Worm (Caenorhabditis elegans) whole organism, L4 larva: ENCODE measurements around the gene F23H11.2.
A peak's percentile ranks its signal among the peaks of the same experiment; 100 is the strongest.

Experiments used
- D1046.2 ChIP-seq: fragments of 200-800 bp; sonication (Bioruptor generic); IDR thresholded peaks from 2 replicates; pipeline ENCODE4 v1.3.6; 2022; ENCODE audit warnings: missing genetic modification characterization, missing compliant biosample characterization
- F26F4.8 ChIP-seq: fragments of 200-800 bp; sonication (Bioruptor generic); conservative IDR thresholded peaks from 2 replicates; pipeline ENCODE4 v1.3.6; 2022; ENCODE audit warnings: missing genetic modification characterization, missing compliant biosample characterization
- R02D3.7 ChIP-seq: fragments of 150-350 bp; sonication (generic microtip); optimal IDR thresholded peaks from 3 replicates; lab custom pipeline; 2014; ENCODE audit warnings: missing biosample characterization, missing genetic modification characterization
- T20F7.1 ChIP-seq: fragments of 200-800 bp; sonication (Bioruptor generic); optimal IDR thresholded peaks from 2 replicates; lab custom pipeline; 2018; ENCODE audit warnings: mild to moderate bottlenecking, missing genetic modification characterization, missing compliant biosample characterization
- Y48G9A.11 ChIP-seq: fragments of 200-800 bp; sonication (Bioruptor generic); IDR thresholded peaks from 2 replicates; pipeline ENCODE4 v1.3.6; 2022; ENCODE audit warnings: missing genetic modification reagents, missing genetic modification characterization, missing compliant biosample characterization
- Y75B8A.6 ChIP-seq: fragments of 200-800 bp; sonication (Bioruptor generic); IDR thresholded peaks from 2 replicates; pipeline ENCODE4 v1.3.6; 2022; ENCODE audit warnings: missing genetic modification reagents, missing genetic modification characterization, missing compliant biosample characterization
- ZK337.2 ChIP-seq: fragments of 200-800 bp; sonication (Bioruptor generic); IDR thresholded peaks from 2 replicates; pipeline ENCODE4 v1.3.6; 2022; ENCODE audit warnings: missing genetic modification reagents, missing genetic modification characterization, missing compliant biosample characterization
- ceh-82 ChIP-seq: sonication (generic microtip); optimal IDR thresholded peaks from 2 replicates; lab custom pipeline; 2017; ENCODE audit warnings: missing biosample characterization, missing genetic modification characterization
- cey-2 ChIP-seq: sonication (generic microtip); optimal IDR thresholded peaks from 3 replicates; lab custom pipeline; 2017; ENCODE audit warnings: missing genetic modification characterization, mild to moderate bottlenecking, missing compliant biosample characterization, antibody characterized with exemption, borderline replicate concordance; ENCODE audit not compliant: insufficient read depth
- ctbp-1 ChIP-seq: fragments of 200-800 bp; sonication (Bioruptor generic); IDR thresholded peaks from 2 replicates; pipeline ENCODE4 v1.3.6; 2022; ENCODE audit warnings: missing genetic modification reagents, missing genetic modification characterization, missing compliant biosample characterization
- daf-16 ChIP-seq, 3 experiments: sonication (generic microtip); optimal IDR thresholded peaks; 2 replicates each; lab custom pipeline; 2016 to 2017; ENCODE audit warnings: missing genetic modification characterization in 3 of 3, missing genetic modification reagents in 3 of 3, mild to moderate bottlenecking in 2 of 3, missing compliant biosample characterization in 2 of 3, missing biosample characterization in 1 of 3, moderate library complexity in 1 of 3
- dpl-1 ChIP-seq: fragments of 150-350 bp; optimal IDR thresholded peaks from 2 replicates; lab custom pipeline; 2014; ENCODE audit warnings: missing biosample characterization, missing genetic modification reagents, missing genetic modification characterization
- dve-1 ChIP-seq: sonication (generic microtip); optimal IDR thresholded peaks from 2 replicates; lab custom pipeline; 2017; ENCODE audit warnings: antibody characterized with exemption, mild to moderate bottlenecking, missing genetic modification characterization, missing compliant biosample characterization; ENCODE audit not compliant: insufficient read depth
- egl-27 ChIP-seq: sonication (generic microtip); optimal IDR thresholded peaks from 3 replicates; lab custom pipeline; 2017; ENCODE audit warnings: missing biosample characterization, missing genetic modification reagents, missing genetic modification characterization
- fos-1 ChIP-seq: fragments of 150-350 bp; optimal IDR thresholded peaks from 2 replicates; lab custom pipeline; 2014; ENCODE audit warnings: missing biosample characterization, missing genetic modification characterization
- hif-1 ChIP-seq, 2 experiments: sonication (generic microtip); optimal IDR thresholded peaks; 2 replicates each; lab custom pipeline; 2016 to 2017; ENCODE audit warnings: missing compliant biosample characterization in 2 of 2, missing genetic modification characterization in 2 of 2, missing genetic modification reagents in 2 of 2, missing genotype in 2 of 2, mild to moderate bottlenecking in 1 of 2
- hlh-30 ChIP-seq: sonication (generic microtip); optimal IDR thresholded peaks from 2 replicates; lab custom pipeline; 2017; ENCODE audit warnings: antibody characterized with exemption, mild to moderate bottlenecking, missing genetic modification characterization, missing compliant biosample characterization; ENCODE audit not compliant: insufficient read depth
- lim-7 ChIP-seq: fragments of 200-800 bp; sonication (Bioruptor generic); IDR thresholded peaks from 2 replicates; pipeline ENCODE4 v1.3.6; 2022; ENCODE audit warnings: missing genetic modification characterization, missing compliant biosample characterization
- lin-15B ChIP-seq: fragments of 150-350 bp; sonication (generic microtip); optimal IDR thresholded peaks from 3 replicates; lab custom pipeline; 2014; ENCODE audit warnings: missing biosample characterization, missing genetic modification characterization
- lin-38 ChIP-seq: fragments of 200-800 bp; sonication (Bioruptor generic); IDR thresholded peaks from 2 replicates; pipeline ENCODE4 v1.3.6; 2022; ENCODE audit warnings: missing genetic modification reagents, missing genetic modification characterization, missing compliant biosample characterization
- lsy-2 ChIP-seq, 2 experiments: fragments of 150-350 bp in 1 of 2; sonication (generic microtip) in 1 of 2; optimal IDR thresholded peaks; 2 replicates each; lab custom pipeline; 2014 to 2017; ENCODE audit warnings: missing biosample characterization in 2 of 2, missing genetic modification characterization in 2 of 2
- madf-5 ChIP-seq, 2 experiments: fragments of 200-800 bp; sonication (Bioruptor generic); IDR thresholded peaks; 2 replicates each; pipeline ENCODE4 v1.3.6; 2022; ENCODE audit warnings: missing compliant biosample characterization in 2 of 2, missing genetic modification characterization in 2 of 2
- madf-9 ChIP-seq: fragments of 200-800 bp; sonication (Bioruptor generic); conservative IDR thresholded peaks from 2 replicates; pipeline ENCODE4 v1.3.6; 2022; ENCODE audit warnings: missing genetic modification reagents, missing genetic modification characterization, missing compliant biosample characterization
- mdt-29 ChIP-seq: fragments of 200-800 bp; sonication (Bioruptor generic); IDR thresholded peaks from 2 replicates; pipeline ENCODE4 v1.3.6; 2022; ENCODE audit warnings: missing genetic modification reagents, missing genetic modification characterization, missing compliant biosample characterization
- mes-2 ChIP-seq: sonication (generic microtip); optimal IDR thresholded peaks from 2 replicates; lab custom pipeline; 2016; ENCODE audit warnings: missing genotype, mild to moderate bottlenecking, missing genetic modification characterization, missing compliant biosample characterization; ENCODE audit not compliant: poor library complexity, severe bottlenecking
- nhr-42 ChIP-seq: fragments of 200-800 bp; sonication (Bioruptor generic); IDR thresholded peaks from 2 replicates; pipeline ENCODE4 v1.3.6; 2022; ENCODE audit warnings: missing genetic modification characterization, missing compliant biosample characterization
- nhr-48 ChIP-seq: sonication (generic microtip); optimal IDR thresholded peaks from 2 replicates; lab custom pipeline; 2016; ENCODE audit warnings: mild to moderate bottlenecking, missing genetic modification characterization, missing compliant biosample characterization
- rbr-2 ChIP-seq: sonication (generic microtip); optimal IDR thresholded peaks from 2 replicates; lab custom pipeline; 2016; ENCODE audit warnings: missing genotype, missing genetic modification characterization, missing compliant biosample characterization
- set-16 ChIP-seq: fragments of 200-800 bp; sonication (Bioruptor generic); IDR thresholded peaks from 2 replicates; pipeline ENCODE4 v1.3.6; 2022; ENCODE audit warnings: missing genetic modification reagents, missing genetic modification characterization, missing compliant biosample characterization
- snpc-1.2 ChIP-seq: fragments of 200-800 bp; sonication (Bioruptor generic); IDR thresholded peaks from 2 replicates; pipeline ENCODE4 v1.3.6; 2022; ENCODE audit warnings: missing genetic modification reagents, missing genetic modification characterization, missing compliant biosample characterization
- tag-97 ChIP-seq: fragments of 200-800 bp; sonication (Bioruptor generic); IDR thresholded peaks from 2 replicates; pipeline ENCODE4 v1.3.6; 2022; ENCODE audit warnings: missing genetic modification characterization, missing compliant biosample characterization
- unc-130 ChIP-seq: sonication (generic microtip); optimal IDR thresholded peaks from 2 replicates; lab custom pipeline; 2016; ENCODE audit warnings: missing genetic modification reagents, missing genetic modification characterization, missing compliant biosample characterization
- unc-39 ChIP-seq: sonication (generic microtip); optimal IDR thresholded peaks from 2 replicates; lab custom pipeline; 2017; ENCODE audit warnings: missing biosample characterization, missing genetic modification characterization
- unc-62 ChIP-seq, 3 experiments: fragments of 150-350 bp in 1 of 3; sonication (generic microtip); optimal IDR thresholded peaks in 2 of 3; peaks in 1 of 3; 1 replicate in 1 of 3; 2 replicates in 2 of 3; lab custom pipeline; 2014 to 2017; ENCODE audit warnings: missing biosample characterization in 3 of 3, missing genetic modification characterization in 3 of 3, missing genetic modification reagents in 3 of 3, missing genotype in 1 of 3
- zfp-2 ChIP-seq: sonication (generic microtip); optimal IDR thresholded peaks from 2 replicates; lab custom pipeline; 2016; ENCODE audit warnings: mild to moderate bottlenecking, missing genetic modification characterization, missing compliant biosample characterization
- zfp-3 ChIP-seq: fragments of 200-800 bp; sonication (Bioruptor generic); conservative IDR thresholded peaks from 2 replicates; pipeline ENCODE4 v1.3.6; 2022; ENCODE audit warnings: missing genetic modification reagents, missing genetic modification characterization, missing compliant biosample characterization
- zip-11 ChIP-seq: fragments of 200-800 bp; sonication (Bioruptor generic); IDR thresholded peaks from 2 replicates; pipeline ENCODE4 v1.3.6; 2022; ENCODE audit warnings: missing genetic modification characterization, missing compliant biosample characterization

F23H11.2 gene

DNA sequence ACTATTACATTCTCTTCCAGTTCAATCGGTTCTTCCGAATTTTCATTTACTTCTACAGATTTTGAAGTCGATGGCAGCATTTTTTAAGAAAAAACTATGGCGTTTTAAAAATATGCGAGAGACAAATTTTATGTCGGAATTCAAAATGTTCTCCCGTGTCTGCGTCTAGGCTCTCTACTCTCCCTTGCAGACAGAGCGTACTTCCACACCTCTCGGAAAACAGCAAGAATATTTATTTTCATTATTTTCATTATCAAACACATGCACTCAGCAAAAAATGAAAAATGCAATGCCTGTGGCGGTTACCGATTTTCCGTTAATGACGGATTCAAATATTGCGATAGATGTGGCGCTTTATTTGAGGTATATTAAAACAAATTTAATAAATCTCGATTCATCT lies at the start of gene F23H11.2, which contains the start of gene ztf-18:
TSS of gene F23H11.2 (plus strand) at position 223 of the 400 bp plus-strand sequence.
TSS of gene ztf-18 (minus strand) at position 188 of the 400 bp plus-strand sequence.
- TF ChIP-seq fos-1 = no peak
- TF ChIP-seq zfp-3 (GFP tag; lab: Robert Waterston, UW) = no peak
- TF ChIP-seq rbr-2 (tag; lab: Kevin White, UChicago) = no peak
- TF ChIP-seq cey-2 (tag; lab: Kevin White, UChicago) = no peak
- TF ChIP-seq daf-16 (GFP tag; optimal IDR thresholded peaks at IDR 0.05; lab: Kevin White, UChicago) = no peak
- TF ChIP-seq daf-16 (tag; optimal IDR thresholded peaks at IDR 0.05; lab: Kevin White, UChicago) = peak; percentile 13

- TF ChIP-seq egl-27 (tag; lab: Kevin White, UChicago) (no peak), hlh-30 (no peak), lin-38 (GFP tag; lab: Robert Waterston, UW) (peak; percentile 39; the same call in 1 of the 2 replicates), Y48G9A.11 (GFP tag; lab: Robert Waterston, UW) (peak; percentile 30; the same call in 1 of the 2 replicates), unc-62 (GFP tag; optimal IDR thresholded peaks at IDR 0.05 in 1 of 2; lab: Kevin White, UChicago) (no peak), unc-62 (tag; optimal IDR thresholded peaks at IDR 0.05; lab: Kevin White, UChicago) (no peak), zip-11 (GFP tag; lab: Robert Waterston, UW) (no peak), unc-130 (no peak)
Observed at ce11 chrIII:852296-852695, 43.3 kb upstream of the F23H11.2 start, which contains the start of gene moma-1. moma-1 (minus strand) TSS chrIII:852396.

ce11 chrIII:853414-853813 lies 42.1 kb upstream of the F23H11.2 start:
- TF ChIP-seq set-16 (GFP tag; lab: Robert Waterston, UW) (peak; percentile 94), unc-62 (GFP tag; optimal IDR thresholded peaks at IDR 0.05 in 1 of 2; lab: Kevin White, UChicago) (peak in 1 of 2 experiments; percentile 74), unc-62 (tag; optimal IDR thresholded peaks at IDR 0.05; lab: Kevin White, UChicago) (no peak), lim-7 (GFP tag; lab: Robert Waterston, UW) (peak; percentile 18; the same call in 1 of the 2 replicates), ZK337.2 (GFP tag; lab: Robert Waterston, UW) (0 out of 2 replicates have a peak, but pooled peaks have one; percentile 20), madf-5 (GFP tag; IDR thresholded peaks at IDR 0.05; lab: Robert Waterston, UW) (0 out of 4 replicates have a peak, but pooled peaks of 1 of the 2 experiments have one; percentile 14), Y75B8A.6 (GFP tag; lab: Robert Waterston, UW) (0 out of 2 replicates have a peak, but pooled peaks have one; percentile 31), D1046.2 (GFP tag; lab: Robert Waterston, UW) (no peak), unc-39 (tag; lab: Kevin White, UChicago) (no peak)

- TF ChIP-seq unc-39 (tag; lab: Kevin White, UChicago) = no peak
- no peak for TF ChIP-seq lin-15B (tag; lab: Kevin White, UChicago)
- peak; percentile 39 for TF ChIP-seq mes-2 (tag; lab: Kevin White, UChicago)
- TF ChIP-seq ctbp-1 = no peak
- TF ChIP-seq dve-1 (tag; lab: Kevin White, UChicago) = no peak
- TF ChIP-seq zip-11 (GFP tag; lab: Robert Waterston, UW) = no peak
- TF ChIP-seq hif-1 (tag; optimal IDR thresholded peaks at IDR 0.05; lab: Kevin White, UChicago) = no peak
- no peak for TF ChIP-seq zfp-2 (tag; lab: Kevin White, UChicago)
- TF ChIP-seq snpc-1.2 (GFP tag; lab: Robert Waterston, UW) = no peak
- peak in 1 of 2 experiments; percentile 22 for TF ChIP-seq lsy-2 (tag; optimal IDR thresholded peaks at IDR 0.05; lab: Kevin White, UChicago)
- no peak for TF ChIP-seq lin-38 (GFP tag; lab: Robert Waterston, UW)
- TF ChIP-seq ceh-82 (tag; lab: Kevin White, UChicago) = no peak
- TF ChIP-seq dpl-1 (GFP tag; lab: Kevin White, UChicago) = peak; percentile 12
- TF ChIP-seq tag-97 (GFP tag; lab: Robert Waterston, UW) = no peak
- no peak for TF ChIP-seq madf-9
- no peak for TF ChIP-seq nhr-42 (GFP tag; lab: Robert Waterston, UW)
- TF ChIP-seq R02D3.7 (tag; lab: Kevin White, UChicago) = peak; percentile 56
- TF ChIP-seq F26F4.8 = no peak
- no peak for TF ChIP-seq mdt-29
- no peak for TF ChIP-seq nhr-48 (tag; lab: Kevin White, UChicago)
- TF ChIP-seq Y48G9A.11 (GFP tag; lab: Robert Waterston, UW) = peak; percentile 74
- TF ChIP-seq T20F7.1 (GFP tag; lab: Kevin White, UChicago) = peak; percentile 92
Observed at ce11 chrIII:853859-854359, 41.6 kb upstream of the F23H11.2 start, which contains the start of the genes rnp-5 and tag-51. rnp-5 (minus strand) TSS chrIII:853909. tag-51 (plus strand) TSS chrIII:854221.
